Worm (Caenorhabditis elegans): ENCODE data around the gene F07F6.2.

F07F6.2 gene

ce11 chrII:5389831-5390323 lies 40.1 kb upstream of the F07F6.2 start, which contains the start of gene ndx-6 (continued):
- TF ChIP-seq lin-15B (tag; optimal IDR thresholded peaks at IDR 0.05) (peak; percentile 59), xbp-1 (tag; optimal IDR thresholded peaks at IDR 0.05) (peak; percentile 88), ama-1 (optimal IDR thresholded peaks at IDR 0.05) (peak; percentile 75), C04F5.9 (tag; optimal IDR thresholded peaks at IDR 0.05) (peak; percentile 33), nhr-28 (tag; optimal IDR thresholded peaks at IDR 0.05) (no peak), nhr-237 (tag; optimal IDR thresholded peaks at IDR 0.05) (no peak)

- TF ChIP-seq isw-1 (GFP tag; IDR thresholded peaks at IDR 0.05) (no peak), dpl-1 (GFP tag; optimal IDR thresholded peaks at IDR 0.05) (peak in 2 of 3 experiments; percentile 13 to 48), efl-1 (optimal IDR thresholded peaks at IDR 0.05) (peak; percentile 28 to 45), efl-1 (GFP tag; optimal IDR thresholded peaks at IDR 0.05 in 1 of 2) (peak; percentile 46 to 89), mab-9 (GFP tag; IDR thresholded peaks at IDR 0.05) (no peak), aly-2 (tag; optimal IDR thresholded peaks at IDR 0.05) (no peak), lin-35 (GFP tag; optimal IDR thresholded peaks at IDR 0.05) (peak in 1 of 2 experiments; percentile 3)
Observed at ce11 chrII:5391447-5391846, 38.6 kb upstream of the F07F6.2 start.

- TF ChIP-seq irx-1 (tag; optimal IDR thresholded peaks at IDR 0.05) (no peak), jun-1 (tag; optimal IDR thresholded peaks at IDR 0.05) (no peak), dsc-1 (tag; optimal IDR thresholded peaks at IDR 0.05) (no peak), fkh-8 (tag; optimal IDR thresholded peaks at IDR 0.05) (no peak), nhr-19 (GFP tag; conservative IDR thresholded peaks at IDR 0.05) (no peak), nhr-84 (tag; optimal IDR thresholded peaks at IDR 0.05) (no peak), ceh-63 (GFP tag; optimal IDR thresholded peaks at IDR 0.05) (no peak), ama-1 (optimal IDR thresholded peaks at IDR 0.05) (no peak), mef-2 (tag; optimal IDR thresholded peaks at IDR 0.05) (no peak), nhr-20 (tag; optimal IDR thresholded peaks at IDR 0.05) (no peak), snu-23 (GFP tag; optimal IDR thresholded peaks at IDR 0.05) (no peak), fkh-4 (tag; optimal IDR thresholded peaks at IDR 0.05; ENCODE audit: borderline replicate concordance) (no peak), aha-1 (tag; optimal IDR thresholded peaks at IDR 0.05) (no peak), lin-15B (tag; optimal IDR thresholded peaks at IDR 0.05) (no peak)
Observed at ce11 chrII:5393090-5393489, 36.9 kb upstream of the F07F6.2 start, which contains the start of gene brap-2. Gene brap-2, minus strand, starts transcription at chrII:5393190.

ce11 chrII:5395594-5395993 lies 34.4 kb upstream of the F07F6.2 start, which contains the start of gene pink-1:
Gene pink-1, minus strand, starts transcription at chrII:5395694.
- TF ChIP-seq C34B4.2 (tag; optimal IDR thresholded peaks at IDR 0.05) (no peak), hlh-4 (tag; optimal IDR thresholded peaks at IDR 0.05) (no peak), egl-13 (tag; optimal IDR thresholded peaks at IDR 0.05) (no peak), ceh-63 (GFP tag; optimal IDR thresholded peaks at IDR 0.05) (no peak), blmp-1 (tag; optimal IDR thresholded peaks at IDR 0.05) (no peak), swsn-7 (tag; optimal IDR thresholded peaks at IDR 0.05) (no peak), egl-27 (tag; optimal IDR thresholded peaks at IDR 0.05) (no peak), Y116A8C.19 (tag; optimal IDR thresholded peaks at IDR 0.05; ENCODE audit: borderline replicate concordance) (no peak), nhr-76 (tag; optimal IDR thresholded peaks at IDR 0.05) (no peak)

ce11 chrII:5398779-5399178 lies 31.2 kb upstream of the F07F6.2 start, which contains the start of gene fbxl-3:
Gene fbxl-3, minus strand, starts transcription at chrII:5398902.
- TF ChIP-seq unc-86 (tag; optimal IDR thresholded peaks at IDR 0.05): no peak
- no peak for TF ChIP-seq unc-30 (tag; optimal IDR thresholded peaks at IDR 0.05)
- TF ChIP-seq efl-1 (optimal IDR thresholded peaks at IDR 0.05): no peak
- peak in 1 of 2 experiments; percentile 87 for TF ChIP-seq efl-1 (GFP tag; optimal IDR thresholded peaks at IDR 0.05 in 1 of 2)
- no peak for TF ChIP-seq tbx-2 (tag; optimal IDR thresholded peaks at IDR 0.05)
- TF ChIP-seq swsn-7 (tag; optimal IDR thresholded peaks at IDR 0.05): no peak
- peak in 1 of 6 experiments; percentile 39 for TF ChIP-seq elt-3 (tag; optimal IDR thresholded peaks at IDR 0.05)
- no peak for TF ChIP-seq unc-62 (GFP tag; optimal IDR thresholded peaks at IDR 0.05)
- TF ChIP-seq ceh-63 (GFP tag; optimal IDR thresholded peaks at IDR 0.05): no peak
- no peak for TF ChIP-seq nhr-237 (tag; optimal IDR thresholded peaks at IDR 0.05)
- TF ChIP-seq jun-1 (tag; optimal IDR thresholded peaks at IDR 0.05): no peak
- no peak for TF ChIP-seq nhr-90 (tag; optimal IDR thresholded peaks at IDR 0.05; ENCODE audit: poor library complexity)
- TF ChIP-seq ces-1 (GFP tag; optimal IDR thresholded peaks at IDR 0.05): no peak
- no peak for TF ChIP-seq lin-39 (tag; optimal IDR thresholded peaks at IDR 0.05)
- no peak for TF ChIP-seq fkh-8 (tag; optimal IDR thresholded peaks at IDR 0.05)
- TF ChIP-seq C16A3.4 (tag; optimal IDR thresholded peaks at IDR 0.05): no peak
